Fruit fly (Drosophila melanogaster) whole organism, embryonic: ENCODE measurements around the gene CG14659.

ENCODE experiments used
- CG32767 ChIP-seq: fragments of 200-800 bp; sonication (Bioruptor generic); IDR thresholded peaks from 2 replicates; pipeline ENCODE4 v1.3.6; 2022; ENCODE audit warnings: missing biosample characterization, missing genetic modification characterization
- CG4360 ChIP-seq: fragments of 200-800 bp; sonication (Bioruptor generic); IDR thresholded peaks from 2 replicates; pipeline ENCODE4 v1.3.6; 2022; ENCODE audit warnings: missing biosample characterization, missing genetic modification characterization
- CTCF ChIP-seq: fragments of 200-800 bp; sonication (Bioruptor generic); optimal IDR thresholded peaks from 2 replicates; lab custom pipeline; 2017; ENCODE audit warnings: missing biosample characterization, mild to moderate bottlenecking, missing genetic modification characterization, moderate library complexity
- D ChIP-seq, 2 experiments: fragments of 200-800 bp in 1 of 2; fragments of >200 bp in 1 of 2; sonication (Bioruptor generic) in 1 of 2; optimal IDR thresholded peaks; 2 replicates in 1 of 2; 3 replicates in 1 of 2; lab custom pipeline; 2017; ENCODE audit warnings: mild to moderate bottlenecking in 1 of 2, missing biosample characterization in 1 of 2, missing genetic modification characterization in 1 of 2, missing genetic modification reagents in 1 of 2
- Sox100B ChIP-seq: fragments of 200-800 bp; sonication (Bioruptor generic); optimal IDR thresholded peaks from 3 replicates; lab custom pipeline; 2018; ENCODE audit warnings: missing biosample characterization, mild to moderate bottlenecking, missing genetic modification characterization
- disco-r ChIP-seq: fragments of 200-800 bp; sonication (Bioruptor generic); optimal IDR thresholded peaks from 2 replicates; lab custom pipeline; 2016; ENCODE audit warnings: missing biosample characterization, missing genetic modification characterization
- jumu ChIP-seq: fragments of 200-800 bp; sonication (Bioruptor generic); optimal IDR thresholded peaks from 3 replicates; lab custom pipeline; 2016; ENCODE audit warnings: missing biosample characterization, missing genetic modification characterization
- sr ChIP-seq: fragments of 200-800 bp; sonication (Bioruptor generic); IDR thresholded peaks from 3 replicates; pipeline ENCODE4 v1.3.6; 2022; ENCODE audit warnings: missing biosample characterization, missing genetic modification characterization

- no peak for TF ChIP-seq Sox100B
- TF ChIP-seq sr (GFP tag; lab: Robert Waterston, UW) = no peak
- TF ChIP-seq jumu (GFP tag; lab: Kevin White, UChicago) = no peak
- TF ChIP-seq CG32767 (GFP tag; lab: Robert Waterston, UW) = no peak
- TF ChIP-seq CTCF (GFP tag; lab: Kevin White, UChicago) = no peak
- TF ChIP-seq disco-r (GFP tag; lab: Kevin White, UChicago) = no peak
- TF ChIP-seq CG4360 (GFP tag; lab: Robert Waterston, UW) = no peak
- no peak for TF ChIP-seq D (optimal IDR thresholded peaks at IDR 0.05; lab: Kevin White, UChicago)
- TF ChIP-seq D (GFP tag; optimal IDR thresholded peaks at IDR 0.05; lab: Kevin White, UChicago) = no peak
Measured at dm6 chr3R:4858508-4859275, 27.6 kb upstream of the CG14659 start.
